Fruit fly (Drosophila melanogaster) whole organism, wandering third instar larva: ENCODE results near the gene CG6330.

Experiments used
- Abd-B ChIP-seq: fragments of >200 bp; optimal IDR thresholded peaks from 2 replicates; lab custom pipeline; 2017; ENCODE audit warnings: missing biosample characterization, missing genetic modification characterization
- CG32264 ChIP-seq: fragments of 200-800 bp; sonication (Bioruptor generic); optimal IDR thresholded peaks from 2 replicates; lab custom pipeline; 2016; ENCODE audit warnings: missing biosample characterization, missing genetic modification characterization
- CG9705 ChIP-seq: fragments of 200-800 bp; sonication (Bioruptor generic); optimal IDR thresholded peaks from 2 replicates; lab custom pipeline; 2018; ENCODE audit warnings: missing biosample characterization, mild to moderate bottlenecking, missing genetic modification characterization
- CrebA ChIP-seq: fragments of 200-800 bp; sonication (Bioruptor generic); optimal IDR thresholded peaks from 2 replicates; lab custom pipeline; 2016; ENCODE audit warnings: missing biosample characterization, mild to moderate bottlenecking, missing genetic modification characterization, borderline replicate concordance
- Dfd ChIP-seq: fragments of >200 bp; optimal IDR thresholded peaks from 2 replicates; lab custom pipeline; 2017; ENCODE audit warnings: missing biosample characterization, missing genetic modification characterization
- Dif ChIP-seq: fragments of 200-275, 200-300 bp; sonication (Bioruptor generic); optimal IDR thresholded peaks from 2 replicates; lab custom pipeline; 2018; ENCODE audit warnings: missing biosample characterization, missing genetic modification characterization; ENCODE audit not compliant: partially characterized antibody
- GATAd ChIP-seq: sonication (Bioruptor generic); optimal IDR thresholded peaks from 2 replicates; lab custom pipeline; 2016; ENCODE audit warnings: missing biosample characterization, missing genetic modification characterization
- HLH106 ChIP-seq: fragments of 200-800 bp; optimal IDR thresholded peaks from 3 replicates; lab custom pipeline; 2019; ENCODE audit warnings: missing biosample characterization, mild to moderate bottlenecking, missing genetic modification characterization, moderate library complexity
- Hnf4 ChIP-seq: fragments of 200-800 bp; sonication (Bioruptor generic); optimal IDR thresholded peaks from 2 replicates; lab custom pipeline; 2016; ENCODE audit warnings: missing biosample characterization, mild to moderate bottlenecking, missing genetic modification characterization
- Hr78 ChIP-seq: fragments of >200 bp; optimal IDR thresholded peaks from 2 replicates; lab custom pipeline; 2017; ENCODE audit warnings: missing biosample characterization, missing genetic modification characterization
- Hr83 ChIP-seq: fragments of 200-300 bp; sonication (Bioruptor generic); optimal IDR thresholded peaks from 2 replicates; lab custom pipeline; 2016; ENCODE audit warnings: missing biosample characterization, mild to moderate bottlenecking, missing genetic modification characterization, moderate library complexity; ENCODE audit not compliant: poor library complexity, severe bottlenecking
- Jra ChIP-seq: sonication (Bioruptor generic); optimal IDR thresholded peaks from 2 replicates; lab custom pipeline; 2016; ENCODE audit warnings: missing biosample characterization, missing genetic modification characterization
- Mio ChIP-seq: sonication (Bioruptor generic); optimal IDR thresholded peaks from 2 replicates; lab custom pipeline; 2016; ENCODE audit warnings: missing biosample characterization, missing genetic modification characterization
- Myc ChIP-seq: fragments of >200 bp; optimal IDR thresholded peaks from 2 replicates; lab custom pipeline; 2017
- N ChIP-seq: fragments of >200 bp; optimal IDR thresholded peaks from 2 replicates; lab custom pipeline; 2018; ENCODE audit warnings: missing biosample characterization, missing external identifiers, missing genetic modification characterization
- OdsH ChIP-seq: fragments of 200-800 bp; sonication (Bioruptor generic); optimal IDR thresholded peaks from 2 replicates; lab custom pipeline; 2016; ENCODE audit warnings: missing biosample characterization, mild to moderate bottlenecking, missing genetic modification characterization
- Rel ChIP-seq, 2 experiments: fragments of 200-800 bp; sonication (Bioruptor generic) in 1 of 2; optimal IDR thresholded peaks; 2 replicates in 1 of 2; 3 replicates in 1 of 2; lab custom pipeline; 2016 to 2019; ENCODE audit warnings: mild to moderate bottlenecking in 2 of 2, missing biosample characterization in 2 of 2, missing genetic modification characterization in 2 of 2, moderate library complexity in 1 of 2
- Sp1 ChIP-seq: fragments of 200-800 bp; sonication (Bioruptor generic); optimal IDR thresholded peaks from 3 replicates; lab custom pipeline; 2019; ENCODE audit warnings: missing biosample characterization, mild to moderate bottlenecking, missing genetic modification characterization, moderate library complexity
- Vsx2 ChIP-seq: fragments of 200-300, 225-300 bp; sonication (Bioruptor generic); optimal IDR thresholded peaks from 2 replicates; lab custom pipeline; 2018; ENCODE audit warnings: missing biosample characterization, missing genetic modification characterization; ENCODE audit not compliant: partially characterized antibody
- br ChIP-seq: fragments of 200-800 bp; sonication (Bioruptor generic); optimal IDR thresholded peaks from 2 replicates; lab custom pipeline; 2016; ENCODE audit warnings: missing biosample characterization, missing genetic modification characterization
- brk ChIP-seq: fragments of 200-800 bp; sonication (Bioruptor generic); optimal IDR thresholded peaks from 2 replicates; lab custom pipeline; 2016; ENCODE audit warnings: missing biosample characterization, mild to moderate bottlenecking, missing genetic modification characterization
- dl ChIP-seq, 2 experiments: fragments of 175-275, 200-275 bp in 1 of 2; fragments of 200-275 bp in 1 of 2; sonication (Bioruptor generic); optimal IDR thresholded peaks; lab custom pipeline; 2018; ENCODE audit warnings: mild to moderate bottlenecking in 2 of 2, missing biosample characterization in 2 of 2, missing genetic modification characterization in 2 of 2, moderate library complexity in 2 of 2; ENCODE audit not compliant: partially characterized antibody in 2 of 2, insufficient read depth in 1 of 2
- dmrt93B ChIP-seq: fragments of 200-800 bp; sonication (Bioruptor generic); optimal IDR thresholded peaks from 2 replicates; lab custom pipeline; 2018; ENCODE audit warnings: missing biosample characterization, mild to moderate bottlenecking, missing genetic modification characterization
- dsf ChIP-seq: sonication (Bioruptor generic); optimal IDR thresholded peaks from 2 replicates; lab custom pipeline; 2016; ENCODE audit warnings: missing biosample characterization, missing genetic modification characterization, borderline replicate concordance
- ey ChIP-seq: fragments of 200-800 bp; sonication (Bioruptor generic); optimal IDR thresholded peaks from 2 replicates; lab custom pipeline; 2016; ENCODE audit warnings: missing biosample characterization, missing genetic modification characterization
- foxo ChIP-seq, 2 experiments: fragments of 200-800 bp; sonication (Bioruptor generic); optimal IDR thresholded peaks; 2 replicates in 1 of 2; 3 replicates in 1 of 2; lab custom pipeline; 2016 to 2017; ENCODE audit warnings: missing biosample characterization in 2 of 2, missing genetic modification characterization in 2 of 2
- fru ChIP-seq: fragments of 200-800 bp; sonication (Bioruptor generic); optimal IDR thresholded peaks from 3 replicates; lab custom pipeline; 2016; ENCODE audit warnings: missing biosample characterization, mild to moderate bottlenecking, missing genetic modification characterization
- h ChIP-seq: fragments of 200-800 bp; sonication (Bioruptor generic); optimal IDR thresholded peaks from 3 replicates; lab custom pipeline; 2016; ENCODE audit warnings: missing biosample characterization, mild to moderate bottlenecking, missing genetic modification characterization
- jim ChIP-seq: fragments of 175-275, 200-325 bp; sonication (Bioruptor generic); optimal IDR thresholded peaks from 2 replicates; lab custom pipeline; 2016; ENCODE audit warnings: missing biosample characterization, mild to moderate bottlenecking, missing genetic modification characterization
- lola ChIP-seq: fragments of >200 bp; optimal IDR thresholded peaks from 2 replicates; lab custom pipeline; 2017; ENCODE audit warnings: missing biosample characterization, missing genetic modification characterization
- pan ChIP-seq: fragments of >200 bp; optimal IDR thresholded peaks from 2 replicates; lab custom pipeline; 2017
- psq ChIP-seq: fragments of 200-800 bp; sonication (Bioruptor generic); optimal IDR thresholded peaks from 3 replicates; lab custom pipeline; 2017; ENCODE audit warnings: missing biosample characterization, mild to moderate bottlenecking, missing genetic modification characterization, moderate library complexity
- rgr ChIP-seq: fragments of 200-800 bp; sonication (Bioruptor generic); optimal IDR thresholded peaks from 3 replicates; lab custom pipeline; 2016; ENCODE audit warnings: missing biosample characterization, mild to moderate bottlenecking, missing genetic modification characterization
- sage ChIP-seq: fragments of 200-800 bp; sonication (Bioruptor generic); optimal IDR thresholded peaks from 2 replicates; lab custom pipeline; 2016; ENCODE audit warnings: missing biosample characterization, mild to moderate bottlenecking, missing genetic modification characterization
- sv ChIP-seq: fragments of 200-800 bp; sonication (Bioruptor generic); optimal IDR thresholded peaks from 3 replicates; lab custom pipeline; 2016; ENCODE audit warnings: missing biosample characterization, missing genetic modification characterization
- tai ChIP-seq: sonication (Bioruptor generic); optimal IDR thresholded peaks from 2 replicates; lab custom pipeline; 2016; ENCODE audit warnings: missing biosample characterization, missing genetic modification characterization
- usp ChIP-seq: fragments of >200 bp; optimal IDR thresholded peaks from 2 replicates; lab custom pipeline; 2017; ENCODE audit warnings: missing biosample characterization, missing genetic modification characterization
- woc ChIP-seq: sonication (Bioruptor generic); optimal IDR thresholded peaks from 2 replicates; lab custom pipeline; 2016; ENCODE audit warnings: missing biosample characterization, mild to moderate bottlenecking, missing genetic modification characterization

Gene CG6330

dm6 chr3R:26966385-26966784, 8.1 kb upstream of the CG6330 start, which contains the start of gene Gr97a:
Gene Gr97a (minus strand): TSS chr3R:26966485.
- TF ChIP-seq Mio (GFP tag; lab: Kevin White, UChicago), result no peak
- TF ChIP-seq pan, result no peak
- TF ChIP-seq N (GFP tag; lab: Kevin White, UChicago), result no peak
- no peak for TF ChIP-seq Dfd (GFP tag; lab: Kevin White, UChicago)
- TF ChIP-seq ey (GFP tag; lab: Kevin White, UChicago), result no peak
- no peak for TF ChIP-seq Dif
- TF ChIP-seq psq (GFP tag; lab: Kevin White, UChicago), result no peak
- TF ChIP-seq dl (GFP tag; optimal IDR thresholded peaks at IDR 0.05; lab: Kevin White, UChicago; ENCODE audit: insufficient read depth in 1 of 2, partially characterized antibody in 2 of 2), result no peak
- no peak for TF ChIP-seq Sp1 (GFP tag; lab: Kevin White, UChicago)
- TF ChIP-seq fru, result no peak
- no peak for TF ChIP-seq Vsx2 (GFP tag; lab: Kevin White, UChicago)
- TF ChIP-seq GATAd, result no peak
- TF ChIP-seq woc, result no peak
- TF ChIP-seq dsf, result no peak
- TF ChIP-seq rgr (GFP tag; lab: Kevin White, UChicago), result no peak
- TF ChIP-seq CrebA (GFP tag; lab: Kevin White, UChicago), result no peak
- TF ChIP-seq sage (GFP tag; lab: Kevin White, UChicago), result no peak
- no peak for TF ChIP-seq CG9705 (GFP tag; lab: Kevin White, UChicago)
- TF ChIP-seq dmrt93B (GFP tag; lab: Kevin White, UChicago), result no peak
- TF ChIP-seq brk (GFP tag; lab: Kevin White, UChicago), result no peak
- TF ChIP-seq, all 38 proteins: peak for 0

- TF ChIP-seq brk (GFP tag; lab: Kevin White, UChicago) (peak; percentile 25), Dfd (GFP tag; lab: Kevin White, UChicago) (no peak), Mio (GFP tag; lab: Kevin White, UChicago) (no peak), Hnf4 (GFP tag; lab: Kevin White, UChicago) (peak; percentile 3), fru (peak; percentile 54), CrebA (GFP tag; lab: Kevin White, UChicago) (no peak), Sp1 (GFP tag; lab: Kevin White, UChicago) (peak; percentile 5)
Observed at dm6 chr3R:26964452-26965133, 6.3 kb upstream of the CG6330 start, which contains the start of gene Tsp97E. Gene Tsp97E (minus strand): TSS chr3R:26964817.

dm6 chr3R:26963747-26964174, 5.5 kb upstream of the CG6330 start:
- TF ChIP-seq usp (GFP tag; lab: Kevin White, UChicago), result no peak
- peak; percentile 61 for TF ChIP-seq HLH106 (tag; lab: Kevin White, UChicago)
- TF ChIP-seq sv (GFP tag; lab: Kevin White, UChicago), result peak; percentile 18
- no peak for TF ChIP-seq Mio (GFP tag; lab: Kevin White, UChicago)
- TF ChIP-seq fru, result peak; percentile 24
- TF ChIP-seq dsf, result no peak
- no peak for TF ChIP-seq psq (GFP tag; lab: Kevin White, UChicago)
- peak; percentile 20 for TF ChIP-seq rgr (GFP tag; lab: Kevin White, UChicago)
- no peak for TF ChIP-seq tai
- TF ChIP-seq jim (GFP tag; lab: Kevin White, UChicago), result no peak
- TF ChIP-seq brk (GFP tag; lab: Kevin White, UChicago), result no peak
- TF ChIP-seq dmrt93B (GFP tag; lab: Kevin White, UChicago), result peak; percentile 64
- TF ChIP-seq CG9705 (GFP tag; lab: Kevin White, UChicago), result peak; percentile 29
- no peak for TF ChIP-seq Dfd (GFP tag; lab: Kevin White, UChicago)
- TF ChIP-seq h (GFP tag; lab: Kevin White, UChicago), result peak; percentile 37
- peak in 1 of 2 experiments; percentile 71 for TF ChIP-seq foxo (GFP tag; optimal IDR thresholded peaks at IDR 0.05; lab: Kevin White, UChicago)
- no peak for TF ChIP-seq Myc (lab: Kevin White, UChicago)
- no peak for TF ChIP-seq lola (GFP tag; lab: Kevin White, UChicago)
- TF ChIP-seq sage (GFP tag; lab: Kevin White, UChicago), result peak; percentile 64
- no peak for TF ChIP-seq Hr83 (GFP tag; lab: Kevin White, UChicago)
- TF ChIP-seq Abd-B (GFP tag; lab: Kevin White, UChicago), result no peak
- no peak for TF ChIP-seq CG32264 (GFP tag; lab: Kevin White, UChicago)
- no peak for TF ChIP-seq Dif
- peak; percentile 25 for TF ChIP-seq OdsH (GFP tag; lab: Kevin White, UChicago)
- TF ChIP-seq CrebA (GFP tag; lab: Kevin White, UChicago), result no peak
- TF ChIP-seq br (GFP tag; lab: Kevin White, UChicago), result peak; percentile 36
- peak; percentile 20 for TF ChIP-seq Hnf4 (GFP tag; lab: Kevin White, UChicago)
- peak; percentile 47 for TF ChIP-seq ey (GFP tag; lab: Kevin White, UChicago)
- TF ChIP-seq Rel (GFP tag; optimal IDR thresholded peaks at IDR 0.05; lab: Kevin White, UChicago), result no peak
- TF ChIP-seq Rel (tag; optimal IDR thresholded peaks at IDR 0.05; lab: Kevin White, UChicago), result no peak
- TF ChIP-seq Vsx2 (GFP tag; lab: Kevin White, UChicago), result no peak
- no peak for TF ChIP-seq Jra (GFP tag; lab: Kevin White, UChicago)
- no peak for TF ChIP-seq dl (GFP tag; optimal IDR thresholded peaks at IDR 0.05; lab: Kevin White, UChicago; ENCODE audit: insufficient read depth in 1 of 2, partially characterized antibody in 2 of 2)
- peak; percentile 19 for TF ChIP-seq woc
- no peak for TF ChIP-seq Hr78 (GFP tag; lab: Kevin White, UChicago)
- no peak for TF ChIP-seq GATAd
- no peak for TF ChIP-seq pan
- peak; percentile 40 for TF ChIP-seq Sp1 (GFP tag; lab: Kevin White, UChicago)
- no peak for TF ChIP-seq N (GFP tag; lab: Kevin White, UChicago)
